Fruit fly (Drosophila melanogaster) whole organism, pupa: ENCODE data around the gene HP4.

Experiments used
- CG10348 ChIP-seq: fragments of 200-800 bp; sonication (Bioruptor generic); IDR thresholded peaks from 2 replicates; pipeline ENCODE4 v1.3.6; 2022; ENCODE audit warnings: missing biosample characterization, missing genetic modification characterization
- CG12605 ChIP-seq: fragments of 200-800 bp; sonication (Bioruptor generic); IDR thresholded peaks from 2 replicates; pipeline ENCODE4 v1.3.6; 2022; ENCODE audit warnings: missing biosample characterization, missing genetic modification characterization
- CG13204 ChIP-seq: fragments of 200-800 bp; sonication (Bioruptor generic); optimal IDR thresholded peaks from 2 replicates; lab custom pipeline; 2018; ENCODE audit warnings: missing biosample characterization, mild to moderate bottlenecking, missing genetic modification characterization, moderate library complexity
- CG14655 ChIP-seq: fragments of 200-800 bp; sonication (Bioruptor generic); optimal IDR thresholded peaks from 3 replicates; lab custom pipeline; 2017; ENCODE audit warnings: mild to moderate bottlenecking, missing biosample characterization, missing genetic modification reagents, missing genetic modification characterization
- CG15710 ChIP-seq: fragments of 200-800 bp; sonication (Bioruptor generic); optimal IDR thresholded peaks from 2 replicates; lab custom pipeline; 2018; ENCODE audit warnings: missing biosample characterization, mild to moderate bottlenecking, missing genetic modification characterization, moderate library complexity
- CG17806 ChIP-seq: fragments of 200-800 bp; sonication (Bioruptor generic); optimal IDR thresholded peaks from 2 replicates; lab custom pipeline; 2018; ENCODE audit warnings: missing biosample characterization, mild to moderate bottlenecking, missing genetic modification characterization, moderate library complexity
- CG32121 ChIP-seq: fragments of 200-800 bp; sonication (Bioruptor generic); IDR thresholded peaks from 2 replicates; pipeline ENCODE4 v1.3.6; 2022; ENCODE audit warnings: missing biosample characterization, missing genetic modification characterization
- CG34367 ChIP-seq: fragments of 200-800 bp; sonication (Bioruptor generic); optimal IDR thresholded peaks from 2 replicates; lab custom pipeline; 2018; ENCODE audit warnings: missing biosample characterization, mild to moderate bottlenecking, missing genetic modification characterization
- CG4496 ChIP-seq: fragments of 200-800 bp; sonication (Bioruptor generic); IDR thresholded peaks from 3 replicates; pipeline ENCODE4 v1.3.6; 2022; ENCODE audit warnings: missing biosample characterization, missing genetic modification characterization
- CG8159 ChIP-seq: fragments of 200-800 bp; sonication (Bioruptor generic); optimal IDR thresholded peaks from 3 replicates; lab custom pipeline; 2018; ENCODE audit warnings: missing biosample characterization, mild to moderate bottlenecking, missing genetic modification characterization, moderate library complexity
- CG8301 ChIP-seq: fragments of 200-800 bp; sonication (Bioruptor generic); optimal IDR thresholded peaks from 2 replicates; lab custom pipeline; 2018; ENCODE audit warnings: missing biosample characterization, mild to moderate bottlenecking, missing genetic modification characterization
- CG9948 ChIP-seq: fragments of 200-800 bp; sonication (Bioruptor generic); optimal IDR thresholded peaks from 2 replicates; lab custom pipeline; 2018; ENCODE audit warnings: missing biosample characterization, mild to moderate bottlenecking, missing genetic modification characterization, moderate library complexity
- D1 ChIP-seq: fragments of 200-800 bp; sonication (Bioruptor generic); optimal IDR thresholded peaks from 2 replicates; lab custom pipeline; 2018; ENCODE audit warnings: missing biosample characterization, mild to moderate bottlenecking, missing genetic modification characterization, moderate library complexity
- EcR ChIP-seq: fragments of 200-800 bp; sonication (Bioruptor generic); optimal IDR thresholded peaks from 3 replicates; lab custom pipeline; 2019; ENCODE audit warnings: missing biosample characterization, missing genetic modification characterization, mild to moderate bottlenecking, moderate library complexity, missing genetic modification reagents
- Ets98B ChIP-seq: fragments of 200-800 bp; sonication (Bioruptor generic); IDR thresholded peaks from 2 replicates; pipeline ENCODE4 v1.3.6; 2022; ENCODE audit warnings: missing biosample characterization, missing genetic modification characterization
- Pif1A ChIP-seq: fragments of 200-800 bp; sonication (Bioruptor generic); optimal IDR thresholded peaks from 3 replicates; lab custom pipeline; 2016; ENCODE audit warnings: missing biosample characterization, missing genetic modification characterization
- Pif1B ChIP-seq: fragments of 200-800 bp; sonication (Bioruptor generic); optimal IDR thresholded peaks from 3 replicates; lab custom pipeline; 2016; ENCODE audit warnings: missing biosample characterization, missing genetic modification characterization
- Snoo ChIP-seq: fragments of 200-800 bp; sonication (Bioruptor generic); optimal IDR thresholded peaks from 3 replicates; lab custom pipeline; 2017; ENCODE audit warnings: missing biosample characterization, mild to moderate bottlenecking, missing genetic modification characterization, inconsistent platforms
- fd96Ca ChIP-seq: fragments of 200-800 bp; sonication (Bioruptor generic); IDR thresholded peaks from 3 replicates; pipeline ENCODE4 v1.3.6; 2022; ENCODE audit warnings: missing biosample characterization, missing genetic modification characterization
- gl ChIP-seq: fragments of 200-800 bp; sonication (Bioruptor generic); optimal IDR thresholded peaks from 2 replicates; lab custom pipeline; 2018; ENCODE audit warnings: missing biosample characterization, mild to moderate bottlenecking, missing genetic modification characterization
- rn ChIP-seq: fragments of 200-800 bp; sonication (Bioruptor generic); IDR thresholded peaks from 2 replicates; pipeline ENCODE4 v1.3.6; 2022; ENCODE audit warnings: missing biosample characterization, missing genetic modification characterization

HP4 gene

dm6 chr3L:7935933-7936494 is 39.9 kb downstream of the HP4 start, which contains the start of the genes syd and Srp9:
TSS of gene syd (minus strand) at chr3L:7936120.
TSS of gene Srp9 (plus strand) at chr3L:7936373.
- no peak for TF ChIP-seq Snoo (tag; lab: Kevin White, UChicago)
- no peak for TF ChIP-seq CG10348 (GFP tag; lab: Robert Waterston, UW)
- no peak for TF ChIP-seq Ets98B
- TF ChIP-seq CG34367: no peak
- no peak for TF ChIP-seq fd96Ca (GFP tag; lab: Robert Waterston, UW)
- no peak for TF ChIP-seq gl (tag; lab: Kevin White, UChicago)
- TF ChIP-seq EcR (GFP tag; lab: Kevin White, UChicago): no peak
- no peak for TF ChIP-seq CG4496 (GFP tag; lab: Robert Waterston, UW)
- TF ChIP-seq CG8301 (tag; lab: Kevin White, UChicago): no peak
- no peak for TF ChIP-seq CG12605
- no peak for TF ChIP-seq CG9948
- no peak for TF ChIP-seq CG14655
- no peak for TF ChIP-seq CG17806 (tag; lab: Kevin White, UChicago)
- no peak for TF ChIP-seq rn
- TF ChIP-seq CG13204: no peak
- no peak for TF ChIP-seq CG8159
- no peak for TF ChIP-seq Pif1B
- no peak for TF ChIP-seq Pif1A
- no peak for TF ChIP-seq CG15710 (tag; lab: Kevin White, UChicago)

- TF ChIP-seq CG13204: no peak
- peak; percentile 30 for TF ChIP-seq EcR (GFP tag; lab: Kevin White, UChicago)
- TF ChIP-seq, all 21 proteins: peak for 1
Observed at dm6 chr3L:7935409-7935932, 40.5 kb downstream of the HP4 start.

- peak; percentile 45 for TF ChIP-seq EcR (GFP tag; lab: Kevin White, UChicago)
- no peak for TF ChIP-seq CG32121 (GFP tag; lab: Robert Waterston, UW)
- TF ChIP-seq, all 21 proteins: peak for 1
Observed at dm6 chr3L:7934857-7935256, 41.1 kb downstream of the HP4 start.

dm6 chr3L:7934200-7934599 is 41.8 kb downstream of the HP4 start:
- TF ChIP-seq Pif1B (no peak), Pif1A (no peak), CG15710 (tag; lab: Kevin White, UChicago) (no peak), D1 (tag; lab: Kevin White, UChicago) (no peak), fd96Ca (GFP tag; lab: Robert Waterston, UW) (no peak), CG8159 (no peak), rn (no peak), CG17806 (tag; lab: Kevin White, UChicago) (no peak), CG4496 (GFP tag; lab: Robert Waterston, UW) (no peak), CG9948 (no peak), CG14655 (no peak), EcR (GFP tag; lab: Kevin White, UChicago) (no peak), Snoo (tag; lab: Kevin White, UChicago) (no peak), Ets98B (no peak), CG32121 (GFP tag; lab: Robert Waterston, UW) (no peak)
